Fruit fly (Drosophila melanogaster): ENCODE results near the gene CG10347.

- TF ChIP-seq CG8301 (tag; optimal IDR thresholded peaks at IDR 0.05) (no peak), D1 (tag; optimal IDR thresholded peaks at IDR 0.05) (no peak), Ets98B (GFP tag; IDR thresholded peaks at IDR 0.05) (no peak), Pif1B (GFP tag; optimal IDR thresholded peaks at IDR 0.05) (no peak), CG8159 (tag; optimal IDR thresholded peaks at IDR 0.05) (no peak), CG15710 (tag; optimal IDR thresholded peaks at IDR 0.05) (no peak), EcR (GFP tag; optimal IDR thresholded peaks at IDR 0.05) (no peak)
These were observed 1.2 kb upstream of the CG10347 start for dm6 chrX:11855950-11856349.
